Worm (Caenorhabditis elegans): ENCODE data around the gene dct-19.

The dct-19 gene

DNA sequence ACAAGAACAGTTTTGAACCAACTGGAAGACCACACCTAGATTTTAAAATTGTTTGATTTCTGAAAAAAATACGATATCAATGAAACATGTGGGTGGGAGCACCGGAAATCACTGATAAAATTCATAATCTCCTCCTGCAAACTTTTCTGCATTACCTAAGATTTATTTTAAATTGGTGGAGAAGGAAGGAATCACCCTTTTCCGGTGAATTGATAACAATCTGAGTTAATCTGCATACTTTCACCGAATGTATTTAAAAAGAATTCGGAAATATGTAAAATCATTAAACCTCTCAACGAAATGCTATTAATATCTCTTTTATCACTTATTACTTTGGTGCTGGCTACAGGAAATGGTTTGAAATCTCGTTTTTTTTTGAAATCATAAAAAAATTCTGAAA is at the start of gene dct-19:
TSS of gene dct-19 (plus strand) at position 301 of the 400 bp plus-strand sequence.
- TF ChIP-seq ztf-29 (GFP tag; IDR thresholded peaks at IDR 0.05) (no peak), flt-1 (GFP tag; IDR thresholded peaks at IDR 0.05) (no peak), klf-2 (GFP tag; conservative IDR thresholded peaks at IDR 0.05) (no peak), ref-1 (GFP tag; conservative IDR thresholded peaks at IDR 0.05) (no peak), ztf-23 (GFP tag; IDR thresholded peaks at IDR 0.05) (no peak), T22C8.4 (GFP tag; IDR thresholded peaks at IDR 0.05) (no peak), cog-1 (tag; optimal IDR thresholded peaks at IDR 0.05) (no peak), tab-1 (GFP tag; IDR thresholded peaks at IDR 0.05) (no peak), med-1 (GFP tag; optimal IDR thresholded peaks at IDR 0.05; ENCODE audit: insufficient read depth) (no peak)

ce11 chrIV:12893166-12893565 is 49.6 kb upstream of the dct-19 start, which contains the start of gene K08D8.12:
TSS of gene K08D8.12 (plus strand) at chrIV:12893466.
- TF ChIP-seq ref-1 (GFP tag; conservative IDR thresholded peaks at IDR 0.05), result no peak

- TF ChIP-seq flt-1 (GFP tag; IDR thresholded peaks at IDR 0.05) (no peak), cog-1 (tag; optimal IDR thresholded peaks at IDR 0.05) (no peak), klf-2 (GFP tag; conservative IDR thresholded peaks at IDR 0.05) (no peak), ztf-23 (GFP tag; IDR thresholded peaks at IDR 0.05) (no peak), med-1 (GFP tag; optimal IDR thresholded peaks at IDR 0.05; ENCODE audit: insufficient read depth) (no peak), T22C8.4 (GFP tag; IDR thresholded peaks at IDR 0.05) (no peak), ref-1 (GFP tag; conservative IDR thresholded peaks at IDR 0.05) (no peak), tab-1 (GFP tag; IDR thresholded peaks at IDR 0.05) (no peak), ztf-29 (GFP tag; IDR thresholded peaks at IDR 0.05) (no peak)
Observed at ce11 chrIV:12894996-12895395, 47.7 kb upstream of the dct-19 start, which contains the start of gene K08D8.11. TSS of gene K08D8.11 (plus strand) at chrIV:12895296.

DNA sequence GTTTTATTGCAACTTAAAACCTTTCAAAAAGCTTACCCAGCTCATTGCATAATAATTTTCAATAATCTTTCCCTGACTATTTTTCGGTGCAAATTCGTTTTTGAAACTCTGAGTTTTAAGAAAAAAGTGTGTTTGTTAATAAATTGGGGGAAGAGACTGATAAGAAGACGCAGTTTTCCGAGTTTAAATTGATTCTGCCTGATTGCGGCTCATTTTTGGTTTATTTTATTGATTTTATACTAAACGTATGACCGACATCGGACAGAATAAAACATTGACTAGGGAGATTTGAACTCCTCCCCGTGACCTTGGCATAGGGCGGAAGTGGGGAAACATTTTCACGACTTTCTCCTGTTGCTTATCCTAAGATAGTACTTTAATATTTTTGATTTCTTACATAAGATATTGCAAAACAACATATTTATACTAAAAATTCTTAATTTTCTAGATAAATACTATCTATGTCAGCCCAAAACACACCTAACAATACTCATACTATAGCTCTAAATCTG is 46.3 kb upstream of the dct-19 start, which contains the start of gene K08D8.7:
TSS of gene K08D8.7 (plus strand) at position 462 of the 512 bp plus-strand sequence.
- TF ChIP-seq flt-1 (GFP tag; IDR thresholded peaks at IDR 0.05), result no peak
- no peak for TF ChIP-seq ztf-29 (GFP tag; IDR thresholded peaks at IDR 0.05)
- TF ChIP-seq ztf-23 (GFP tag; IDR thresholded peaks at IDR 0.05), result no peak
- TF ChIP-seq tab-1 (GFP tag; IDR thresholded peaks at IDR 0.05), result no peak
- TF ChIP-seq klf-2 (GFP tag; conservative IDR thresholded peaks at IDR 0.05), result no peak
- TF ChIP-seq med-1 (GFP tag; optimal IDR thresholded peaks at IDR 0.05; ENCODE audit: insufficient read depth), result no peak
- TF ChIP-seq cog-1 (tag; optimal IDR thresholded peaks at IDR 0.05), result no peak
- no peak for TF ChIP-seq ref-1 (GFP tag; conservative IDR thresholded peaks at IDR 0.05)
- no peak for TF ChIP-seq T22C8.4 (GFP tag; IDR thresholded peaks at IDR 0.05)

DNA sequence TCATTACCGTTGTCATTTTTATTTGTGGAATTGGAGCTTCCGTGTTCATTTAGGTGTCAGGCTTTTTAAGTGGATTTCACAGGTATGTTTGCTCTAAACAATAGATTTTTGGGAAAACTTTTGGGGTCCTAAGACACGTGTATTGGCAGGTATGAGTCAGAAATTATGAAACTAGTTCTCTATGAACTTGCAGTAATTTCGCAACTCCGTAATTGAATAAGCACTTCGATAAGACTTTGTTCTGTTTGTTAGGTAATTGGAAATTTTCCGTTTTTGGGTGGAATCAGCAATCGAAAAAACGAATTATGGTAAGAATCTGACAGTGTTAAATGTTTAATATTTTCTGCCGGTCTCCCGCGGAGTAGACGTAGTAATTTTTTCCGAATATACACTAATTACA is 45.6 kb upstream of the dct-19 start:
- TF ChIP-seq klf-2 (GFP tag; conservative IDR thresholded peaks at IDR 0.05) (no peak), cog-1 (tag; optimal IDR thresholded peaks at IDR 0.05) (no peak), ztf-29 (GFP tag; IDR thresholded peaks at IDR 0.05) (no peak), tab-1 (GFP tag; IDR thresholded peaks at IDR 0.05) (no peak), flt-1 (GFP tag; IDR thresholded peaks at IDR 0.05) (no peak), ref-1 (GFP tag; conservative IDR thresholded peaks at IDR 0.05) (no peak), ztf-23 (GFP tag; IDR thresholded peaks at IDR 0.05) (no peak), T22C8.4 (GFP tag; IDR thresholded peaks at IDR 0.05) (no peak), med-1 (GFP tag; optimal IDR thresholded peaks at IDR 0.05; ENCODE audit: insufficient read depth) (no peak)

- TF ChIP-seq cog-1 (tag; optimal IDR thresholded peaks at IDR 0.05) (no peak), flt-1 (GFP tag; IDR thresholded peaks at IDR 0.05) (no peak), med-1 (GFP tag; optimal IDR thresholded peaks at IDR 0.05; ENCODE audit: insufficient read depth) (no peak), ztf-23 (GFP tag; IDR thresholded peaks at IDR 0.05) (no peak), tab-1 (GFP tag; IDR thresholded peaks at IDR 0.05) (no peak), klf-2 (GFP tag; conservative IDR thresholded peaks at IDR 0.05) (no peak), T22C8.4 (GFP tag; IDR thresholded peaks at IDR 0.05) (no peak), ztf-29 (GFP tag; IDR thresholded peaks at IDR 0.05) (no peak), ref-1 (GFP tag; conservative IDR thresholded peaks at IDR 0.05) (no peak)
Observed at ce11 chrIV:12898823-12899222, 43.9 kb upstream of the dct-19 start.

DNA sequence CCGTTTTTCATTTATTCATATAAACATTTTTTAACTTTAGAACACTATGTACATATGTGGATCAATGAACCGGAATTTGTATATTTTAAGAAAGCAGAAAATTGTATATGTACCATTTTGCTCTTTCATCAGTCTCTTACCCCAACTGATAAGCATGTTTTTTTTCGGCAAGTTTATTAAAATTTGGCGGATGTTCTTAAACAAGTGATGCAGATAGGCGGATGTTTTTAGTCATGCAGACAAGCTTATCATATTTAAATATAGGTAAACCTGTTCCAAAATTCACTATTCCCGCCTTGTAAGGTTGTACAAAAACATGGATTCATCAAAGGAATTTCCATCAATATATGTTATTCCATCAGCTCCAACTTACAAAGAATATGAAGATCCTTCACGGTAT is 43.3 kb upstream of the dct-19 start, which contains the start of gene K08D8.9:
TSS of gene K08D8.9 (plus strand) at position 301 of the 400 bp plus-strand sequence.
- TF ChIP-seq ztf-29 (GFP tag; IDR thresholded peaks at IDR 0.05), result no peak
- no peak for TF ChIP-seq ref-1 (GFP tag; conservative IDR thresholded peaks at IDR 0.05)
- TF ChIP-seq tab-1 (GFP tag; IDR thresholded peaks at IDR 0.05), result no peak
- TF ChIP-seq flt-1 (GFP tag; IDR thresholded peaks at IDR 0.05), result no peak
- TF ChIP-seq ztf-23 (GFP tag; IDR thresholded peaks at IDR 0.05), result no peak
- TF ChIP-seq cog-1 (tag; optimal IDR thresholded peaks at IDR 0.05), result no peak
- TF ChIP-seq klf-2 (GFP tag; conservative IDR thresholded peaks at IDR 0.05), result no peak
- no peak for TF ChIP-seq T22C8.4 (GFP tag; IDR thresholded peaks at IDR 0.05)
- no peak for TF ChIP-seq med-1 (GFP tag; optimal IDR thresholded peaks at IDR 0.05; ENCODE audit: insufficient read depth)

- TF ChIP-seq flt-1 (GFP tag; IDR thresholded peaks at IDR 0.05) (no peak), med-1 (GFP tag; optimal IDR thresholded peaks at IDR 0.05; ENCODE audit: insufficient read depth) (no peak), cog-1 (tag; optimal IDR thresholded peaks at IDR 0.05) (no peak), tab-1 (GFP tag; IDR thresholded peaks at IDR 0.05) (no peak), ztf-23 (GFP tag; IDR thresholded peaks at IDR 0.05) (no peak), T22C8.4 (GFP tag; IDR thresholded peaks at IDR 0.05) (no peak), ztf-29 (GFP tag; IDR thresholded peaks at IDR 0.05) (no peak), ref-1 (GFP tag; conservative IDR thresholded peaks at IDR 0.05) (no peak), klf-2 (GFP tag; conservative IDR thresholded peaks at IDR 0.05) (no peak)
Observed at ce11 chrIV:12900267-12900666, 42.5 kb upstream of the dct-19 start, which contains the start of gene K08D8.10. TSS of gene K08D8.10 (plus strand) at chrIV:12900567.

ce11 chrIV:12901602-12902001 is 41.1 kb upstream of the dct-19 start:
- TF ChIP-seq ztf-29 (GFP tag; IDR thresholded peaks at IDR 0.05) (no peak), flt-1 (GFP tag; IDR thresholded peaks at IDR 0.05) (no peak), med-1 (GFP tag; optimal IDR thresholded peaks at IDR 0.05; ENCODE audit: insufficient read depth) (no peak), tab-1 (GFP tag; IDR thresholded peaks at IDR 0.05) (no peak)

Measured in whole organism, midembryonic.